Worm (Caenorhabditis elegans) whole organism, young adult: ENCODE measurements around the gene T05A8.7.

Experiments
- B0019.2 ChIP-seq: fragments of 200-800 bp; sonication (Bioruptor generic); conservative IDR thresholded peaks from 2 replicates; pipeline ENCODE4 v1.3.6; 2022; ENCODE audit warnings: missing genetic modification reagents, missing genetic modification characterization, missing compliant biosample characterization
- Y79H2A.3 ChIP-seq: fragments of 200-800 bp; sonication (Bioruptor generic); conservative IDR thresholded peaks from 2 replicates; pipeline ENCODE4 v1.3.6; 2022; ENCODE audit warnings: missing genetic modification reagents, missing genetic modification characterization, missing compliant biosample characterization
- akir-1 ChIP-seq: fragments of 200-800 bp; sonication (Bioruptor generic); optimal IDR thresholded peaks from 2 replicates; lab custom pipeline; 2018; ENCODE audit warnings: mild to moderate bottlenecking, missing genetic modification characterization, moderate library complexity, missing compliant biosample characterization
- ama-1 ChIP-seq, 3 experiments: fragments of 150-350 bp in 1 of 3; sonication (generic microtip) in 2 of 3; optimal IDR thresholded peaks; 2 replicates each; lab custom pipeline; 2014 to 2018; ENCODE audit warnings: missing biosample characterization in 2 of 3, missing genetic modification characterization in 2 of 3, missing genetic modification reagents in 2 of 3
- atf-7 ChIP-seq: sonication (generic microtip); optimal IDR thresholded peaks from 2 replicates; lab custom pipeline; 2017; ENCODE audit warnings: mild to moderate bottlenecking, missing genetic modification characterization, missing compliant biosample characterization
- attf-6 ChIP-seq: fragments of 200-800 bp; sonication (Bioruptor generic); IDR thresholded peaks from 2 replicates; pipeline ENCODE4 v1.3.6; 2022; ENCODE audit warnings: missing genetic modification reagents, missing genetic modification characterization, missing compliant biosample characterization
- dpl-1 ChIP-seq: fragments of 150-350 bp; optimal IDR thresholded peaks from 2 replicates; lab custom pipeline; 2014; ENCODE audit warnings: missing biosample characterization, missing genetic modification reagents, missing genetic modification characterization
- him-1 ChIP-seq: sonication (generic microtip); optimal IDR thresholded peaks from 2 replicates; lab custom pipeline; 2016; ENCODE audit warnings: missing genotype, missing genetic modification reagents, missing genetic modification characterization, missing compliant biosample characterization
- mcd-1 ChIP-seq: fragments of 200-800 bp; sonication (Bioruptor generic); IDR thresholded peaks from 2 replicates; pipeline ENCODE4 v1.3.6; 2022; ENCODE audit warnings: missing genetic modification reagents, missing genetic modification characterization, missing compliant biosample characterization
- nfyb-1 ChIP-seq: fragments of 200-800 bp; sonication (Bioruptor generic); IDR thresholded peaks from 2 replicates; pipeline ENCODE4 v1.3.6; 2022; ENCODE audit warnings: missing genetic modification reagents, missing genetic modification characterization, missing compliant biosample characterization
- pha-4 ChIP-seq: fragments of 150-350 bp; sonication (generic microtip); optimal IDR thresholded peaks from 2 replicates; lab custom pipeline; 2014; ENCODE audit warnings: missing biosample characterization, missing genetic modification reagents, missing genetic modification characterization
- unc-62 ChIP-seq: fragments of 150-350 bp; optimal IDR thresholded peaks from 2 replicates; lab custom pipeline; 2014; ENCODE audit warnings: missing biosample characterization, missing genetic modification reagents, missing genetic modification characterization

DNA sequence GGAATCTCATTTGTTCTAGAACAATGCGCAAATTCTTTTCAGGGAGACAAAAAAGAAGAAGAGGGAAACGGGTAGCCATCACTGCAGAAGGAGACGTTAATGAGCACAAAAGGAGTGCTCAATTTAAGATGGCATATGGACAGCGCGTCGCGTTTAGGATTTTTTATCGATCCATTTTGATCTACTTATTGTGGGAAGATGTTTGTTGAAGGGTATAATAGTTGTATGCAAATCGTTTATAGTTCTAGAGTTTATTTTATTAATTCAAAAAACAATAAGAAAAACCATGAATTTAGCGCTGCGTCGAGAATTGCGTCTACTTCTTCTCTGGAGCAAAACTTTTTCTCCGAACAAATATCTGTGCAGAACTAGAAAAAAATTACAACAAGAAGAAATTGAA lies 31.4 kb upstream of the T05A8.7 start, which contains the start of gene sdz-9:
- TF ChIP-seq ama-1 (optimal IDR thresholded peaks at IDR 0.05; lab: Kevin White, UChicago): no peak
- TF ChIP-seq ama-1 (GFP tag; optimal IDR thresholded peaks at IDR 0.05; lab: Kevin White, UChicago): no peak
- no peak for TF ChIP-seq dpl-1 (GFP tag; lab: Kevin White, UChicago)
- TF ChIP-seq pha-4 (tag; lab: Kevin White, UChicago): no peak
- no peak for TF ChIP-seq akir-1 (GFP tag; lab: Kevin White, UChicago)
- no peak for TF ChIP-seq nfyb-1 (GFP tag; lab: Robert Waterston, UW)
- no peak for TF ChIP-seq unc-62 (GFP tag; lab: Kevin White, UChicago)
- no peak for TF ChIP-seq B0019.2 (GFP tag; lab: Robert Waterston, UW)
- TF ChIP-seq atf-7 (tag; lab: Kevin White, UChicago): no peak
- no peak for TF ChIP-seq mcd-1 (GFP tag; lab: Robert Waterston, UW)
- TF ChIP-seq Y79H2A.3 (GFP tag; lab: Robert Waterston, UW): no peak
- no peak for TF ChIP-seq him-1 (tag; lab: Kevin White, UChicago)
- no peak for TF ChIP-seq attf-6
